Fruit fly (Drosophila melanogaster): Measurements from ENCODE around the gene Sytalpha.

Sytalpha gene

dm6 chr2L:17559275-17559674, 32.8 kb upstream of the Sytalpha start (continued):
- no peak for TF ChIP-seq mam (GFP tag; optimal IDR thresholded peaks at IDR 0.05)
- no peak for TF ChIP-seq HLH54F (GFP tag; optimal IDR thresholded peaks at IDR 0.05)
- TF ChIP-seq zen (tag; optimal IDR thresholded peaks at IDR 0.05): no peak
- no peak for TF ChIP-seq CG9876 (GFP tag; optimal IDR thresholded peaks at IDR 0.05)
- no peak for TF ChIP-seq CG3281 (GFP tag; optimal IDR thresholded peaks at IDR 0.05)
- no peak for TF ChIP-seq hkb (optimal IDR thresholded peaks at IDR 0.05)
- TF ChIP-seq hkb (GFP tag; IDR thresholded peaks at IDR 0.05): no peak
- TF ChIP-seq insv (GFP tag; optimal IDR thresholded peaks at IDR 0.05): no peak
- TF ChIP-seq CG1832 (GFP tag; optimal IDR thresholded peaks at IDR 0.05): no peak
- no peak for TF ChIP-seq eve (GFP tag; optimal IDR thresholded peaks at IDR 0.05)
- TF ChIP-seq Stat92E (GFP tag; optimal IDR thresholded peaks at IDR 0.05): no peak
- TF ChIP-seq caup (GFP tag; optimal IDR thresholded peaks at IDR 0.05; ENCODE audit: severe bottlenecking): no peak
- no peak for TF ChIP-seq CG9932 (GFP tag; IDR thresholded peaks at IDR 0.05)
- no peak for TF ChIP-seq CG8281 (tag; optimal IDR thresholded peaks at IDR 0.05)
- no peak for TF ChIP-seq CG2202 (tag; optimal IDR thresholded peaks at IDR 0.05)
- no peak for TF ChIP-seq vvl (GFP tag; IDR thresholded peaks at IDR 0.05)
- no peak for TF ChIP-seq ato (GFP tag; IDR thresholded peaks at IDR 0.05; ENCODE audit: partially characterized antibody)
- TF ChIP-seq ems (GFP tag; optimal IDR thresholded peaks at IDR 0.05): no peak
- TF ChIP-seq pros (GFP tag; optimal IDR thresholded peaks at IDR 0.05): peak; percentile 9
- TF ChIP-seq ro (GFP tag; IDR thresholded peaks at IDR 0.05): no peak
- peak; percentile 17 for TF ChIP-seq CG18599 (GFP tag; optimal IDR thresholded peaks at IDR 0.05)
- TF ChIP-seq Bdp1 (GFP tag; optimal IDR thresholded peaks at IDR 0.05): no peak
- no peak for TF ChIP-seq ftz-f1 (GFP tag; optimal IDR thresholded peaks at IDR 0.05)
- no peak for TF ChIP-seq Nf-YA (GFP tag; IDR thresholded peaks at IDR 0.05)
- TF ChIP-seq CG4854 (GFP tag; optimal IDR thresholded peaks at IDR 0.05): no peak
- TF ChIP-seq Adf1 (GFP tag; IDR thresholded peaks at IDR 0.05): peak; percentile 85
- peak; percentile 60 for TF ChIP-seq scrt (GFP tag; optimal IDR thresholded peaks at IDR 0.05)
- TF ChIP-seq CG8290 (GFP tag; optimal IDR thresholded peaks at IDR 0.05): no peak
- TF ChIP-seq CG8290 (tag; optimal IDR thresholded peaks at IDR 0.05): no peak
- no peak for TF ChIP-seq Atf3 (GFP tag; optimal IDR thresholded peaks at IDR 0.05)
- TF ChIP-seq Fer2 (tag; optimal IDR thresholded peaks at IDR 0.05): no peak
- TF ChIP-seq CG15269 (tag; optimal IDR thresholded peaks at IDR 0.05): no peak
- TF ChIP-seq Ravus (GFP tag; IDR thresholded peaks at IDR 0.05): no peak
- TF ChIP-seq tx (GFP tag; optimal IDR thresholded peaks at IDR 0.05): no peak
- no peak for TF ChIP-seq tgo (GFP tag; IDR thresholded peaks at IDR 0.05)
- no peak for TF ChIP-seq CG3065 (GFP tag; optimal IDR thresholded peaks at IDR 0.05)
- TF ChIP-seq Eip74EF (GFP tag; optimal IDR thresholded peaks at IDR 0.05): no peak
- no peak for TF ChIP-seq Dll (GFP tag; IDR thresholded peaks at IDR 0.05; ENCODE audit: partially characterized antibody)
- TF ChIP-seq CG11504 (tag; optimal IDR thresholded peaks at IDR 0.05): peak; percentile 69
- no peak for TF ChIP-seq CG9817 (tag; optimal IDR thresholded peaks at IDR 0.05)
- no peak for TF ChIP-seq CG2678 (tag; optimal IDR thresholded peaks at IDR 0.05)
- TF ChIP-seq vfl (GFP tag; optimal IDR thresholded peaks at IDR 0.05): no peak
- TF ChIP-seq CG6175 (GFP tag; IDR thresholded peaks at IDR 0.05): no peak
- no peak for TF ChIP-seq CG15514 (GFP tag; optimal IDR thresholded peaks at IDR 0.05)
- TF ChIP-seq chif (GFP tag; optimal IDR thresholded peaks at IDR 0.05): no peak
- no peak for TF ChIP-seq Sox100B (GFP tag; optimal IDR thresholded peaks at IDR 0.05)
- TF ChIP-seq sqz (GFP tag; optimal IDR thresholded peaks at IDR 0.05): peak; percentile 63
- TF ChIP-seq Xbp1 (GFP tag; optimal IDR thresholded peaks at IDR 0.05): no peak
- TF ChIP-seq hbn (GFP tag; IDR thresholded peaks at IDR 0.05; ENCODE audit: partially characterized antibody): no peak
- no peak for TF ChIP-seq pfk (GFP tag; optimal IDR thresholded peaks at IDR 0.05)
- TF ChIP-seq CG10147 (GFP tag; optimal IDR thresholded peaks at IDR 0.05): no peak

All from whole organism, embryonic.